Fruit fly (Drosophila melanogaster) whole organism, embryonic: Measurements from ENCODE around the gene Zwilch.

Source experiments
- CG11560 ChIP-seq: fragments of 200-800 bp; sonication (Bioruptor generic); IDR thresholded peaks from 3 replicates; pipeline ENCODE4 v1.3.6; 2022; ENCODE audit warnings: missing biosample characterization, missing genetic modification characterization
- CG14441 ChIP-seq: fragments of 200-800 bp; sonication (Bioruptor generic); IDR thresholded peaks from 2 replicates; pipeline ENCODE4 v1.3.6; 2022; ENCODE audit warnings: missing biosample characterization, missing genetic modification characterization
- CG15601 ChIP-seq: fragments of 200-800 bp; sonication (Bioruptor generic); optimal IDR thresholded peaks from 3 replicates; lab custom pipeline; 2019; ENCODE audit warnings: missing biosample characterization, mild to moderate bottlenecking, missing genetic modification characterization, moderate library complexity
- CG1602 ChIP-seq: fragments of 200-800 bp; sonication (Bioruptor generic); optimal IDR thresholded peaks from 3 replicates; lab custom pipeline; 2016; ENCODE audit warnings: missing biosample characterization, missing genetic modification characterization
- CG17912 ChIP-seq: fragments of 200-800 bp; sonication (Bioruptor generic); optimal IDR thresholded peaks from 2 replicates; lab custom pipeline; 2018; ENCODE audit warnings: missing biosample characterization, mild to moderate bottlenecking, missing genetic modification characterization
- CG2120 ChIP-seq: fragments of 200-800 bp; sonication (Bioruptor generic); optimal IDR thresholded peaks from 3 replicates; lab custom pipeline; 2016; ENCODE audit warnings: missing biosample characterization, missing genetic modification characterization
- CG2875 ChIP-seq: fragments of 200-800 bp; sonication (Bioruptor generic); optimal IDR thresholded peaks from 2 replicates; lab custom pipeline; 2017; ENCODE audit warnings: missing biosample characterization, mild to moderate bottlenecking, missing genetic modification characterization, missing genetic modification reagents
- CG34224 ChIP-seq: fragments of 200-800 bp; sonication (Bioruptor generic); IDR thresholded peaks from 3 replicates; pipeline ENCODE4 v1.3.6; 2022; ENCODE audit warnings: missing biosample characterization, missing genetic modification characterization; ENCODE audit not compliant: partially characterized antibody
- CG3726 ChIP-seq: fragments of 200-800 bp; sonication (Bioruptor generic); IDR thresholded peaks from 3 replicates; pipeline ENCODE4, ENCODE4 v1.3.6; 2022; ENCODE audit warnings: missing biosample characterization, missing genetic modification characterization
- CG3838 ChIP-seq: fragments of 200-800 bp; sonication (Bioruptor generic); optimal IDR thresholded peaks from 3 replicates; lab custom pipeline; 2016; ENCODE audit warnings: missing biosample characterization, missing genetic modification characterization
- CG5245 ChIP-seq: fragments of 200-800 bp; sonication (Bioruptor generic); optimal IDR thresholded peaks from 3 replicates; lab custom pipeline; 2016; ENCODE audit warnings: missing biosample characterization, missing genetic modification characterization
- CG6254 ChIP-seq: fragments of 200-800 bp; sonication (Bioruptor generic); optimal IDR thresholded peaks from 3 replicates; lab custom pipeline; 2017; ENCODE audit warnings: mild to moderate bottlenecking, missing biosample characterization, missing genetic modification reagents, missing genetic modification characterization
- CG6272 ChIP-seq: fragments of 200-800 bp; sonication (Bioruptor generic); IDR thresholded peaks from 2 replicates; pipeline ENCODE4 v1.3.6; 2022; ENCODE audit warnings: missing biosample characterization, missing genetic modification characterization
- CG8478 ChIP-seq: fragments of >200 bp; optimal IDR thresholded peaks from 2 replicates; lab custom pipeline; 2018
- CG8924 ChIP-seq: fragments of 200-800 bp; optimal IDR thresholded peaks from 3 replicates; lab custom pipeline; 2019; ENCODE audit warnings: missing biosample characterization, mild to moderate bottlenecking, missing genetic modification characterization, moderate library complexity
- CG9727 ChIP-seq: fragments of 200-800 bp; sonication (Bioruptor generic); optimal IDR thresholded peaks from 3 replicates; lab custom pipeline; 2017; ENCODE audit warnings: missing biosample characterization, mild to moderate bottlenecking, missing genetic modification characterization
- Dip2 ChIP-seq: fragments of 200-800 bp; sonication (Bioruptor generic); IDR thresholded peaks from 2 replicates; pipeline ENCODE4 v1.3.6; 2022; ENCODE audit warnings: missing biosample characterization, missing genetic modification characterization
- Dref ChIP-seq: fragments of 200-800 bp; sonication (Bioruptor generic); IDR thresholded peaks from 2 replicates; pipeline ENCODE4 v1.3.6; 2022; ENCODE audit warnings: missing biosample characterization, missing genetic modification characterization
- Ets97D ChIP-seq: fragments of 200-800 bp; sonication (Bioruptor generic); optimal IDR thresholded peaks from 3 replicates; lab custom pipeline; 2016; ENCODE audit warnings: missing biosample characterization, missing genetic modification characterization
- Fer1 ChIP-seq: fragments of 200-800 bp; sonication (Bioruptor generic); optimal IDR thresholded peaks from 2 replicates; lab custom pipeline; 2017; ENCODE audit warnings: missing biosample characterization, mild to moderate bottlenecking, missing genetic modification characterization
- HLH4C ChIP-seq: fragments of 200-800 bp; sonication (Bioruptor generic); IDR thresholded peaks from 3 replicates; pipeline ENCODE4 v1.3.6; 2022; ENCODE audit warnings: missing biosample characterization, missing genetic modification characterization; ENCODE audit not compliant: partially characterized antibody
- Hand ChIP-seq: fragments of 200-800 bp; sonication (Bioruptor generic); optimal IDR thresholded peaks from 2 replicates; lab custom pipeline; 2017; ENCODE audit warnings: mild to moderate bottlenecking, missing biosample characterization, missing genetic modification reagents, missing genetic modification characterization
- Hmx ChIP-seq: fragments of 200-800 bp; sonication (Bioruptor generic); optimal IDR thresholded peaks from 2 replicates; lab custom pipeline; 2016; ENCODE audit warnings: missing biosample characterization, missing genetic modification characterization
- Lpt ChIP-seq: fragments of >200 bp; optimal IDR thresholded peaks from 2 replicates; lab custom pipeline; 2018; ENCODE audit warnings: missing biosample characterization, missing genetic modification characterization
- Myb ChIP-seq: fragments of 200-800 bp; sonication (Bioruptor generic); optimal IDR thresholded peaks from 2 replicates; lab custom pipeline; 2016; ENCODE audit warnings: missing biosample characterization, missing genetic modification characterization
- Oaz ChIP-seq: fragments of 200-800 bp; sonication (Bioruptor generic); IDR thresholded peaks from 2 replicates; pipeline ENCODE4 v1.3.6; 2022; ENCODE audit warnings: missing biosample characterization, missing genetic modification characterization
- Side ChIP-seq: fragments of 200-800 bp; sonication (Bioruptor generic); optimal IDR thresholded peaks from 2 replicates; lab custom pipeline; 2016; ENCODE audit warnings: missing biosample characterization, missing genetic modification characterization
- Sry-δ ChIP-seq: fragments of 200-800 bp; sonication (Bioruptor generic); optimal IDR thresholded peaks from 2 replicates; lab custom pipeline; 2016; ENCODE audit warnings: missing biosample characterization, missing genetic modification characterization
- TFAM ChIP-seq: fragments of 200-800 bp; sonication (Bioruptor generic); optimal IDR thresholded peaks from 2 replicates; lab custom pipeline; 2017; ENCODE audit warnings: missing biosample characterization, missing genetic modification characterization, inconsistent platforms
- Xbp1 ChIP-seq: fragments of 200-800 bp; sonication (Bioruptor generic); optimal IDR thresholded peaks from 3 replicates; lab custom pipeline; 2016; ENCODE audit warnings: missing biosample characterization, mild to moderate bottlenecking, missing genetic modification characterization
- bcd ChIP-seq: fragments of 200-800 bp; sonication (Bioruptor generic); optimal IDR thresholded peaks from 2 replicates; lab custom pipeline; 2017; ENCODE audit warnings: missing biosample characterization, mild to moderate bottlenecking, missing genetic modification characterization
- cg ChIP-seq: fragments of 200-800 bp; sonication (Bioruptor generic); optimal IDR thresholded peaks from 3 replicates; lab custom pipeline; 2019; ENCODE audit warnings: missing biosample characterization, mild to moderate bottlenecking, missing genetic modification characterization, moderate library complexity
- dpn ChIP-seq, 2 experiments: fragments of 200-800 bp; sonication (Bioruptor generic); optimal IDR thresholded peaks; 3 replicates each; lab custom pipeline; 2016; ENCODE audit warnings: missing biosample characterization in 2 of 2, missing genetic modification characterization in 2 of 2
- ewg ChIP-seq: fragments of 200-800 bp; sonication (Bioruptor generic); optimal IDR thresholded peaks from 3 replicates; lab custom pipeline; 2017; ENCODE audit warnings: mild to moderate bottlenecking, missing biosample characterization, missing genetic modification reagents, missing genetic modification characterization
- fd3F ChIP-seq: fragments of 200-800 bp; sonication (Bioruptor generic); optimal IDR thresholded peaks from 2 replicates; lab custom pipeline; 2018; ENCODE audit warnings: missing biosample characterization, mild to moderate bottlenecking, missing genetic modification characterization, moderate library complexity
- ftz-f1 ChIP-seq: fragments of 200-800 bp; sonication (Bioruptor generic); optimal IDR thresholded peaks from 2 replicates; lab custom pipeline; 2016; ENCODE audit warnings: missing biosample characterization, missing genetic modification characterization
- gcm ChIP-seq: fragments of 200-800 bp; sonication (Bioruptor generic); optimal IDR thresholded peaks from 2 replicates; lab custom pipeline; 2019; ENCODE audit warnings: missing biosample characterization, mild to moderate bottlenecking, missing genetic modification characterization, moderate library complexity
- gem ChIP-seq: fragments of 200-800 bp; sonication (Bioruptor generic); optimal IDR thresholded peaks from 2 replicates; lab custom pipeline; 2019; ENCODE audit warnings: missing biosample characterization, mild to moderate bottlenecking, missing genetic modification characterization, moderate library complexity
- lab ChIP-seq: fragments of 200-800 bp; sonication (Bioruptor generic); optimal IDR thresholded peaks from 3 replicates; lab custom pipeline; 2017; ENCODE audit warnings: missing biosample characterization, missing genetic modification characterization, mild to moderate bottlenecking, moderate library complexity, missing genetic modification reagents
- onecut ChIP-seq: fragments of 200-800 bp; sonication (Bioruptor generic); IDR thresholded peaks from 2 replicates; pipeline ENCODE4 v1.3.6; 2022; ENCODE audit warnings: missing biosample characterization, missing genetic modification characterization
- org-1 ChIP-seq: fragments of 200-800 bp; sonication (Bioruptor generic); optimal IDR thresholded peaks from 2 replicates; lab custom pipeline; 2017; ENCODE audit warnings: missing biosample characterization, missing genetic modification characterization
- pita ChIP-seq: fragments of 200-800 bp; sonication (Bioruptor generic); optimal IDR thresholded peaks from 2 replicates; lab custom pipeline; 2017; ENCODE audit warnings: missing biosample characterization, mild to moderate bottlenecking, missing genetic modification characterization
- rib ChIP-seq: fragments of 200-800 bp; sonication (Bioruptor generic); IDR thresholded peaks from 2 replicates; pipeline ENCODE4 v1.3.6; 2022; ENCODE audit warnings: missing biosample characterization, missing genetic modification characterization
- tin ChIP-seq: fragments of 200-800 bp; sonication (Bioruptor generic); optimal IDR thresholded peaks from 3 replicates; lab custom pipeline; 2016; ENCODE audit warnings: missing biosample characterization, missing genetic modification characterization
- tup ChIP-seq: fragments of 200-800 bp; sonication (Bioruptor generic); optimal IDR thresholded peaks from 2 replicates; lab custom pipeline; 2016; ENCODE audit warnings: missing biosample characterization, mild to moderate bottlenecking, missing genetic modification characterization, moderate library complexity
- vfl ChIP-seq: fragments of 200-800 bp; sonication (Bioruptor generic); optimal IDR thresholded peaks from 2 replicates; lab custom pipeline; 2016; ENCODE audit warnings: missing biosample characterization, missing genetic modification characterization
- zen ChIP-seq: fragments of 200-800 bp; sonication (Bioruptor generic); optimal IDR thresholded peaks from 3 replicates; lab custom pipeline; 2018; ENCODE audit warnings: missing biosample characterization, mild to moderate bottlenecking, missing genetic modification characterization, moderate library complexity

Zwilch gene

DNA sequence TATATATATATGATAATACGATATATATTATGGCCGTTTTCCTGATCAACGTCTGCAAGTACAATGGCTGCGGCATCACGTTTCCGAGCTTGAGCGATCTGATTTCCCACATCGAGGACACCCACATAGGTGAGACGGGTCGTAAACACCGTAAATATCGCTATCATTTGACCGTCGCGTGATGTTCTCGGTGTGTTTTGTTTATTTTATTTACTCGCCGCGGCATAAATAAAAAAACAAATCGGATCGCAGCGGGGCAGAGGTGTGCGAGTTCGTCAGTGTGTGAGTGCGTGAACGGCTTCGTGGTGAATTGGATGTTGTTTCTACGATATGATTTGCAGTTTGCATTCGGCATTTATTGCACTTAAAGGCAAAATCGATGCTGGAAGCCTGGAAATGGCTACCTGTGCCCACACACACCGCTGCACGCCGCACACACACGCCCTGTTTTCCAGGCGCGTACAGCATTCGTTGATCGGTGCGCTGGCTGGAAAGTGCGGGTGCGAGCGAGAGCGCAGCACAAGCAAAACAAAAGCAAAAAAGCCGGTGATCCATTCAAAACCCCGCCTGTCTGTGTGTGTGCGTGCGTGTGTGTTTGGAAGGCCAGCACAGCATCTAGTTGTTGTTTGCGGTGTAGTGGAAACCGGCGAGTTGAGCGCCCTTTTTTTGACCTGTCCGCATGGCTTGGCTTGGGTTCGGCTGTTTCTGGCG lies 8.3 kb upstream of the Zwilch start (continued):
- TF ChIP-seq cg (GFP tag; lab: Kevin White, UChicago) (peak; percentile 95), zen (tag; lab: Kevin White, UChicago) (peak; percentile 3), ftz-f1 (peak; percentile 38), CG11560 (tag; lab: Robert Waterston, UW) (no peak), lab (GFP tag; lab: Kevin White, UChicago) (no peak), vfl (GFP tag; lab: Kevin White, UChicago) (no peak), Fer1 (GFP tag; lab: Kevin White, UChicago) (peak; percentile 31), CG8924 (tag; lab: Kevin White, UChicago) (peak; percentile 43)

DNA sequence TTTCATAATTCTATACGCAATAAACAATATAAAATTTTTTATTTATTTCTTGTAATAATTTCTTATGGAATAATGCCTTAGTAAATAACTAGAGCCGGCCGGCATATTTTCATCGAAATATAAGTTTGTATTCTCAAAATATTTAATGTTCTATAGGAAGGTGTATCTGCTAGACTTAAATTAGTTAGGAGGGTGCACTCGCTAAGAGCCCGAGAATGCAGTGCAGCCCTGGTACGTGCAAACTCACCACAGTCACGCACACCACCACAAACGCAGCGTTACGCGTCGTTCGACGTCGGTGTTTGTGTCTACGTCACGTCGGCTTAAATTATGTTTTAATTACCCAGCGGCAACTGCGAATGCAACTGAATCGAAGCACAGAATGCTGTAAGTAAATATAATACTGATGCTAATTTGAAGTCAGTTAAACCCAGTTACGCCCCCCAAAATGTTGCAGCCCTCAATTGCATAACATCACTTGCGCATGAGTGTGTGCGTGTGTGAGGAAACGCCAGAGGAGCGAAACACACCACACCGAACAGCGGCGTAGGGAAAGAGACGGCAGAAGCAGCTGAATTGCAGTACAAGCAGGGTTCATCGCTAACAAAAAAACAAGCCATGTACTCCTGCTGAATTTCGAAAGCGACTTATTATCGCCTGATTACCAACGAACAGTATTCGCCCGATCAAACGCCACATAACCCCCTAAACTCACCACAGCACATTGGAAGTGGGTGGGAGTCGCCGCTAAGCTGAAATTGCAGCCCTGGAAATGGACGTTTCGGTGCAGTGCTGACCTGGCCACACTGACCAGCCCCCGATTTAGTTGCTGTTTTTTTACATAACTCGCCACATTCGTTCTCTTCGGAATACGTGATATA lies 7.5 kb upstream of the Zwilch start, which contains the start of gene CG12054:
Gene CG12054, plus strand, starts transcription at position 247 of the 881 bp plus-strand sequence.
- TF ChIP-seq Hand (GFP tag; lab: Kevin White, UChicago) (no peak), Xbp1 (GFP tag; lab: Kevin White, UChicago) (peak; percentile 10), bcd (GFP tag; lab: Kevin White, UChicago) (peak; percentile 23), dpn (GFP tag; optimal IDR thresholded peaks at IDR 0.05; lab: Kevin White, UChicago) (peak in 1 of 2 experiments; percentile 0), CG17912 (GFP tag; lab: Kevin White, UChicago) (no peak), HLH4C (GFP tag; lab: Robert Waterston, UW) (no peak), Side (GFP tag; lab: Kevin White, UChicago) (peak; percentile 5), tin (GFP tag; lab: Kevin White, UChicago) (no peak), org-1 (no peak), CG5245 (GFP tag; lab: Kevin White, UChicago) (no peak), Dip2 (no peak), Myb (GFP tag; lab: Kevin White, UChicago) (peak; percentile 3), CG3726 (GFP tag; lab: Robert Waterston, UW) (no peak), Sry-δ (GFP tag; lab: Kevin White, UChicago) (peak; percentile 70), CG14441 (GFP tag; lab: Robert Waterston, UW) (no peak), rib (no peak), CG2875 (GFP tag; lab: Kevin White, UChicago) (no peak), tup (GFP tag; lab: Kevin White, UChicago) (no peak), TFAM (GFP tag; lab: Kevin White, UChicago) (no peak), fd3F (GFP tag; lab: Kevin White, UChicago) (no peak), CG2120 (GFP tag; lab: Kevin White, UChicago) (no peak), CG6272 (GFP tag; lab: Robert Waterston, UW) (no peak), Oaz (GFP tag; lab: Robert Waterston, UW) (no peak), Lpt (GFP tag; lab: Kevin White, UChicago) (no peak), CG1602 (GFP tag; lab: Kevin White, UChicago) (no peak), CG6254 (GFP tag; lab: Kevin White, UChicago) (no peak), gem (no peak), CG8478 (lab: Kevin White, UChicago) (peak; percentile 90), Ets97D (GFP tag; lab: Kevin White, UChicago) (peak; percentile 28), ewg (GFP tag; lab: Kevin White, UChicago) (peak; percentile 71), onecut (no peak), pita (GFP tag; lab: Kevin White, UChicago) (peak; percentile 54), Fer1 (GFP tag; lab: Kevin White, UChicago) (no peak), CG3838 (GFP tag; lab: Kevin White, UChicago) (no peak), CG9727 (peak; percentile 38), gcm (GFP tag; lab: Kevin White, UChicago) (no peak), Hmx (GFP tag; lab: Kevin White, UChicago) (no peak), Dref (no peak), CG34224 (GFP tag; lab: Robert Waterston, UW) (no peak), CG15601 (tag; lab: Kevin White, UChicago) (no peak)
